Worm (Caenorhabditis elegans) whole organism, late embryonic: ENCODE results near the gene C17H11.6.

Experiments
- ceh-18 ChIP-seq: sonication (generic microtip); optimal IDR thresholded peaks from 2 replicates; lab custom pipeline; 2016; ENCODE audit warnings: missing genetic modification characterization, missing compliant biosample characterization
- ceh-24 ChIP-seq: sonication (generic microtip); optimal IDR thresholded peaks from 2 replicates; lab custom pipeline; 2016; ENCODE audit warnings: mild to moderate bottlenecking, missing genetic modification characterization, missing compliant biosample characterization
- ceh-31 ChIP-seq: sonication (generic microtip); optimal IDR thresholded peaks from 2 replicates; lab custom pipeline; 2016; ENCODE audit warnings: missing genetic modification characterization, missing compliant biosample characterization
- ceh-34 ChIP-seq: sonication (generic microtip); optimal IDR thresholded peaks from 2 replicates; lab custom pipeline; 2016; ENCODE audit warnings: mild to moderate bottlenecking, missing genetic modification characterization, missing compliant biosample characterization
- ceh-45 ChIP-seq: fragments of 200-800 bp; sonication (Bioruptor generic); IDR thresholded peaks from 2 replicates; pipeline ENCODE4 v1.3.6; 2022; ENCODE audit warnings: missing genetic modification reagents, missing genetic modification characterization, missing compliant biosample characterization
- ceh-48 ChIP-seq: sonication (generic microtip); optimal IDR thresholded peaks from 2 replicates; lab custom pipeline; 2016; ENCODE audit warnings: missing genetic modification characterization, inconsistent platforms, missing compliant biosample characterization
- elt-2 ChIP-seq: sonication (generic microtip); optimal IDR thresholded peaks from 2 replicates; lab custom pipeline; 2016; ENCODE audit warnings: missing genetic modification reagents, missing genetic modification characterization, missing compliant biosample characterization
- nfya-1 ChIP-seq: sonication (generic microtip); optimal IDR thresholded peaks from 2 replicates; lab custom pipeline; 2017; ENCODE audit warnings: missing genetic modification characterization, mild to moderate bottlenecking, missing compliant biosample characterization, antibody characterized with exemption, moderate library complexity
- pat-9 ChIP-seq: fragments of 200-800 bp; sonication (Bioruptor generic); optimal IDR thresholded peaks from 2 replicates; lab custom pipeline; 2018; ENCODE audit warnings: mild to moderate bottlenecking, missing genetic modification characterization, moderate library complexity, missing compliant biosample characterization
- pros-1 ChIP-seq: fragments of 150-350 bp; optimal IDR thresholded peaks from 2 replicates; lab custom pipeline; 2014; ENCODE audit warnings: missing biosample characterization, missing genetic modification reagents, missing genetic modification characterization
- ref-2 ChIP-seq: sonication (generic microtip); optimal IDR thresholded peaks from 2 replicates; lab custom pipeline; 2016; ENCODE audit warnings: missing genetic modification characterization, missing compliant biosample characterization
- tbx-2 ChIP-seq: sonication (generic microtip); optimal IDR thresholded peaks from 2 replicates; lab custom pipeline; 2016; ENCODE audit warnings: missing genetic modification characterization, missing compliant biosample characterization

The C17H11.6 gene

DNA sequence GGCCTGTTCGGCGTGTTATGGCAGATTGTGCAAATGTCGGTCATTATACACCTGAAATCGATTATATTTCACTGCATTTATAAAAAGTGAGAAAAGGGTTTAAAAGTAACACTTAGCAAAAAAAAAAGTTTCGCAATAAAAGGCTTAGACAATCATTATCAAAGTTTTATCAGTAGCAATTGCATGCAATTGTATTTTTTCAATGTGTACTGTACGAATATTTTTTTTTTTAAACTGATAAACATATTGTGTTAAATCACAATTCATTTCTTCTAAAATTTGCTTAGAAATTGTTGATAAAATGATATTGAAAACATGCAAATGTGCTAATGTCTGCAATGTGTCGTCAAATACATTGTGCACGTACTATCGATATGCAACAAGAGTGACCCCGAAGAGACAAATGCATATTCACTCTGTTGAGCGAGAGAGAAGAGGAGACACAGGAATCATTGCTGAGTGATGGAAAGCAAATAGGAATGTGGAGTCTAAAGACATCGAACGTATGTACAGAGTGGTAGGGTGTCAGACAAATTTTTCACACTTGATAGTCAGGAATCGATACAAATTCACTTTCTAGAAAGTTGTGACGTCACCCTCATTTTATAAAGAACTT lies 67.2 kb downstream of the C17H11.6 start, which contains the start of gene C02B8.6:
Gene C02B8.6, minus strand, starts transcription at position 51 of the 616 bp plus-strand sequence.
- TF ChIP-seq ref-2 (tag; lab: Kevin White, UChicago) (no peak), ceh-31 (tag; lab: Kevin White, UChicago) (peak; percentile 10), nfya-1 (tag; lab: Kevin White, UChicago) (peak; percentile 33), ceh-24 (tag; lab: Kevin White, UChicago) (no peak), pat-9 (no peak), elt-2 (tag; lab: Kevin White, UChicago) (peak; percentile 69), tbx-2 (peak; percentile 54), ceh-45 (GFP tag; lab: Robert Waterston, UW) (no peak), ceh-34 (peak; percentile 32), ceh-48 (tag; lab: Kevin White, UChicago) (peak; percentile 26), pros-1 (tag; lab: Kevin White, UChicago) (no peak), ceh-18 (tag; lab: Kevin White, UChicago) (no peak)
- TF ChIP-seq, all 69 proteins: peak for 6
